Fruit fly (Drosophila melanogaster) whole organism, embryonic: ENCODE data around the gene CG5618.

Experiments
- ATbp ChIP-seq: fragments of 200-800 bp; sonication (Bioruptor generic); optimal IDR thresholded peaks from 2 replicates; lab custom pipeline; 2017; ENCODE audit warnings: missing biosample characterization, mild to moderate bottlenecking, missing genetic modification characterization, missing genetic modification reagents
- Antp ChIP-seq: fragments of 200-800 bp; sonication (Bioruptor generic); optimal IDR thresholded peaks from 3 replicates; lab custom pipeline; 2016; ENCODE audit warnings: missing biosample characterization, missing genetic modification characterization
- CG11398 ChIP-seq: fragments of 200-800 bp; sonication (Bioruptor generic); optimal IDR thresholded peaks from 2 replicates; lab custom pipeline; 2016; ENCODE audit warnings: missing biosample characterization, missing genetic modification characterization
- CG11560 ChIP-seq: fragments of 200-800 bp; sonication (Bioruptor generic); IDR thresholded peaks from 3 replicates; pipeline ENCODE4 v1.3.6; 2022; ENCODE audit warnings: missing biosample characterization, missing genetic modification characterization
- CG14050 ChIP-seq: fragments of 200-800 bp; sonication (Bioruptor generic); IDR thresholded peaks from 3 replicates; pipeline ENCODE4 v1.3.6; 2022; ENCODE audit warnings: missing biosample characterization, missing genetic modification characterization
- CG15269 ChIP-seq: fragments of 200-800 bp; sonication (Bioruptor generic); optimal IDR thresholded peaks from 2 replicates; lab custom pipeline; 2018; ENCODE audit warnings: missing biosample characterization, mild to moderate bottlenecking, missing genetic modification characterization, moderate library complexity
- CG1602 ChIP-seq: fragments of 200-800 bp; sonication (Bioruptor generic); optimal IDR thresholded peaks from 3 replicates; lab custom pipeline; 2016; ENCODE audit warnings: missing biosample characterization, missing genetic modification characterization
- CG17359 ChIP-seq: fragments of 200-800 bp; sonication (Bioruptor generic); optimal IDR thresholded peaks from 3 replicates; lab custom pipeline; 2018; ENCODE audit warnings: missing biosample characterization, mild to moderate bottlenecking, missing genetic modification characterization, moderate library complexity
- CG17612 ChIP-seq: fragments of 200-800 bp; sonication (Bioruptor generic); IDR thresholded peaks from 2 replicates; pipeline ENCODE4 v1.3.6; 2022; ENCODE audit warnings: missing biosample characterization, missing genetic modification characterization
- CG1792 ChIP-seq: fragments of 200-800 bp; sonication (Bioruptor generic); optimal IDR thresholded peaks from 2 replicates; lab custom pipeline; 2016; ENCODE audit warnings: missing biosample characterization, missing genetic modification characterization
- CG3726 ChIP-seq: fragments of 200-800 bp; sonication (Bioruptor generic); IDR thresholded peaks from 3 replicates; pipeline ENCODE4, ENCODE4 v1.3.6; 2022; ENCODE audit warnings: missing biosample characterization, missing genetic modification characterization
- CG4854 ChIP-seq: fragments of 200-800 bp; sonication (Bioruptor generic); optimal IDR thresholded peaks from 2 replicates; lab custom pipeline; 2016; ENCODE audit warnings: missing biosample characterization, missing genetic modification characterization, inconsistent platforms
- CG5245 ChIP-seq: fragments of 200-800 bp; sonication (Bioruptor generic); optimal IDR thresholded peaks from 3 replicates; lab custom pipeline; 2016; ENCODE audit warnings: missing biosample characterization, missing genetic modification characterization
- CG6765 ChIP-seq: fragments of 200-800 bp; sonication (Bioruptor generic); optimal IDR thresholded peaks from 3 replicates; lab custom pipeline; 2017; ENCODE audit warnings: missing biosample characterization, mild to moderate bottlenecking, missing genetic modification characterization
- CG8089 ChIP-seq: fragments of 200-800 bp; sonication (Bioruptor generic); optimal IDR thresholded peaks from 3 replicates; lab custom pipeline; 2016; ENCODE audit warnings: missing biosample characterization, missing genetic modification characterization
- CG8281 ChIP-seq: fragments of 200-800 bp; sonication (Bioruptor generic); optimal IDR thresholded peaks from 2 replicates; lab custom pipeline; 2018; ENCODE audit warnings: missing biosample characterization, mild to moderate bottlenecking, missing genetic modification characterization, moderate library complexity
- CG8478 ChIP-seq: fragments of >200 bp; optimal IDR thresholded peaks from 2 replicates; lab custom pipeline; 2018
- CG9727 ChIP-seq: fragments of 200-800 bp; sonication (Bioruptor generic); optimal IDR thresholded peaks from 3 replicates; lab custom pipeline; 2017; ENCODE audit warnings: missing biosample characterization, mild to moderate bottlenecking, missing genetic modification characterization
- CG9817 ChIP-seq: fragments of 200-800 bp; sonication (Bioruptor generic); optimal IDR thresholded peaks from 2 replicates; lab custom pipeline; 2018; ENCODE audit warnings: missing biosample characterization, mild to moderate bottlenecking, missing genetic modification characterization, moderate library complexity
- CHES-1-like ChIP-seq: fragments of 200-800 bp; sonication (Bioruptor generic); optimal IDR thresholded peaks from 2 replicates; lab custom pipeline; 2016; ENCODE audit warnings: missing biosample characterization, missing genetic modification characterization
- ERR ChIP-seq: fragments of 200-800 bp; sonication (Bioruptor generic); optimal IDR thresholded peaks from 2 replicates; lab custom pipeline; 2016; ENCODE audit warnings: missing biosample characterization, missing genetic modification characterization
- Fer2 ChIP-seq: fragments of 200-800 bp; sonication (Bioruptor generic); optimal IDR thresholded peaks from 2 replicates; lab custom pipeline; 2018; ENCODE audit warnings: missing biosample characterization, mild to moderate bottlenecking, missing genetic modification characterization, moderate library complexity
- HLH4C ChIP-seq: fragments of 200-800 bp; sonication (Bioruptor generic); IDR thresholded peaks from 3 replicates; pipeline ENCODE4 v1.3.6; 2022; ENCODE audit warnings: missing biosample characterization, missing genetic modification characterization; ENCODE audit not compliant: partially characterized antibody
- Hmx ChIP-seq: fragments of 200-800 bp; sonication (Bioruptor generic); optimal IDR thresholded peaks from 2 replicates; lab custom pipeline; 2016; ENCODE audit warnings: missing biosample characterization, missing genetic modification characterization
- Lpt ChIP-seq: fragments of >200 bp; optimal IDR thresholded peaks from 2 replicates; lab custom pipeline; 2018; ENCODE audit warnings: missing biosample characterization, missing genetic modification characterization
- Mrtf ChIP-seq: fragments of 200-800 bp; sonication (Bioruptor generic); IDR thresholded peaks from 3 replicates; pipeline ENCODE4 v1.3.6; 2022; ENCODE audit warnings: missing biosample characterization, missing genetic modification characterization
- Ptx1 ChIP-seq: fragments of 200-800 bp; sonication (Bioruptor generic); IDR thresholded peaks from 2 replicates; pipeline ENCODE4 v1.3.6; 2022; ENCODE audit warnings: missing biosample characterization, missing genetic modification characterization
- Sin3A ChIP-seq: fragments of >200 bp; optimal IDR thresholded peaks from 2 replicates; lab custom pipeline; 2018
- Sry-β ChIP-seq: fragments of 200-800 bp; sonication (Bioruptor generic); optimal IDR thresholded peaks from 2 replicates; lab custom pipeline; 2018; ENCODE audit warnings: missing biosample characterization, mild to moderate bottlenecking, missing genetic modification characterization, moderate library complexity
- Xbp1 ChIP-seq: fragments of 200-800 bp; sonication (Bioruptor generic); optimal IDR thresholded peaks from 3 replicates; lab custom pipeline; 2016; ENCODE audit warnings: missing biosample characterization, mild to moderate bottlenecking, missing genetic modification characterization
- YL-1 ChIP-seq: fragments of 200-800 bp; sonication (Bioruptor generic); optimal IDR thresholded peaks from 3 replicates; lab custom pipeline; 2017; ENCODE audit warnings: missing biosample characterization, mild to moderate bottlenecking, missing genetic modification characterization
- ash1 ChIP-seq: fragments of 200-800 bp; sonication (Bioruptor generic); optimal IDR thresholded peaks from 2 replicates; lab custom pipeline; 2018; ENCODE audit warnings: missing biosample characterization, mild to moderate bottlenecking, missing genetic modification characterization
- bab2 ChIP-seq: fragments of 200-800 bp; sonication (Bioruptor generic); optimal IDR thresholded peaks from 2 replicates; lab custom pipeline; 2016; ENCODE audit warnings: missing biosample characterization, missing genetic modification characterization
- bbx ChIP-seq: fragments of 200-800 bp; sonication (Bioruptor generic); IDR thresholded peaks from 2 replicates; pipeline ENCODE4 v1.3.6; 2022; ENCODE audit warnings: missing biosample characterization, missing genetic modification characterization; ENCODE audit not compliant: partially characterized antibody
- cwo ChIP-seq: fragments of 200-800 bp; sonication (Bioruptor generic); optimal IDR thresholded peaks from 3 replicates; lab custom pipeline; 2017; ENCODE audit warnings: missing biosample characterization, missing genetic modification characterization, mild to moderate bottlenecking, moderate library complexity, missing genetic modification reagents
- gcm2 ChIP-seq: fragments of 200-800 bp; sonication (Bioruptor generic); optimal IDR thresholded peaks from 2 replicates; lab custom pipeline; 2016; ENCODE audit warnings: missing biosample characterization, missing genetic modification characterization
- ham ChIP-seq: fragments of 200-800 bp; sonication (Bioruptor generic); IDR thresholded peaks from 2 replicates; pipeline ENCODE4 v1.3.6; 2022; ENCODE audit warnings: missing biosample characterization, missing genetic modification characterization
- hb ChIP-seq: fragments of 200-800 bp; sonication (Bioruptor generic); IDR thresholded peaks from 3 replicates; pipeline ENCODE4 v1.3.6; 2022; ENCODE audit warnings: missing biosample characterization, missing genetic modification characterization; ENCODE audit not compliant: partially characterized antibody
- ind ChIP-seq: fragments of 200-800 bp; sonication (Bioruptor generic); optimal IDR thresholded peaks from 3 replicates; lab custom pipeline; 2016; ENCODE audit warnings: missing biosample characterization, missing genetic modification characterization
- kah ChIP-seq: fragments of 200-800 bp; sonication (Bioruptor generic); optimal IDR thresholded peaks from 2 replicates; lab custom pipeline; 2018; ENCODE audit warnings: missing biosample characterization, mild to moderate bottlenecking, missing genetic modification characterization
- lab ChIP-seq: fragments of 200-800 bp; sonication (Bioruptor generic); optimal IDR thresholded peaks from 3 replicates; lab custom pipeline; 2017; ENCODE audit warnings: missing biosample characterization, missing genetic modification characterization, mild to moderate bottlenecking, moderate library complexity, missing genetic modification reagents
- lov ChIP-seq, 2 experiments: fragments of 200-800 bp in 1 of 2; fragments of >200 bp in 1 of 2; sonication (Bioruptor generic) in 1 of 2; IDR thresholded peaks in 1 of 2; optimal IDR thresholded peaks in 1 of 2; 2 replicates in 1 of 2; 3 replicates in 1 of 2; pipeline versions ENCODE4 v1.3.6 to Lab custom; 2017 to 2022; ENCODE audit warnings: missing biosample characterization in 1 of 2, missing genetic modification characterization in 1 of 2
- onecut ChIP-seq: fragments of 200-800 bp; sonication (Bioruptor generic); IDR thresholded peaks from 2 replicates; pipeline ENCODE4 v1.3.6; 2022; ENCODE audit warnings: missing biosample characterization, missing genetic modification characterization
- sens-2 ChIP-seq: fragments of 200-800 bp; sonication (Bioruptor generic); IDR thresholded peaks from 2 replicates; pipeline ENCODE4 v1.3.6; 2022; ENCODE audit warnings: missing biosample characterization, missing genetic modification characterization
- slou ChIP-seq: fragments of 200-800 bp; sonication (Bioruptor generic); optimal IDR thresholded peaks from 3 replicates; lab custom pipeline; 2016; ENCODE audit warnings: missing biosample characterization, missing genetic modification characterization
- sna ChIP-seq: fragments of 200-800 bp; sonication (Bioruptor generic); IDR thresholded peaks from 2 replicates; pipeline ENCODE4 v1.3.6; 2022; ENCODE audit warnings: missing biosample characterization, missing genetic modification characterization; ENCODE audit not compliant: partially characterized antibody
- sug ChIP-seq: fragments of 200-800 bp; optimal IDR thresholded peaks from 2 replicates; lab custom pipeline; 2019; ENCODE audit warnings: missing biosample characterization, mild to moderate bottlenecking, missing genetic modification characterization, moderate library complexity
- twi ChIP-seq: fragments of 200-800 bp; optimal IDR thresholded peaks from 2 replicates; lab custom pipeline; 2019; ENCODE audit warnings: missing biosample characterization, mild to moderate bottlenecking, missing genetic modification characterization, moderate library complexity
- yki ChIP-seq: fragments of >200 bp; optimal IDR thresholded peaks from 3 replicates; lab custom pipeline; 2018
- zen ChIP-seq: fragments of 200-800 bp; sonication (Bioruptor generic); optimal IDR thresholded peaks from 3 replicates; lab custom pipeline; 2018; ENCODE audit warnings: missing biosample characterization, mild to moderate bottlenecking, missing genetic modification characterization, moderate library complexity

CG5618 gene

dm6 chr3L:20384086-20384810, 31.0 kb downstream of the CG5618 start, which contains the start of the genes CG5498 and fbl (continued):
- TF ChIP-seq Ptx1 (GFP tag; lab: Robert Waterston, UW), result peak; percentile 40
- TF ChIP-seq slou (GFP tag; lab: Kevin White, UChicago), result peak; percentile 20
- TF ChIP-seq CG15269 (tag; lab: Kevin White, UChicago), result peak; percentile 60
- no peak for TF ChIP-seq kah (GFP tag; lab: Kevin White, UChicago)
- peak; percentile 40 for TF ChIP-seq ERR (GFP tag; lab: Kevin White, UChicago)
- peak; percentile 63 for TF ChIP-seq Xbp1 (GFP tag; lab: Kevin White, UChicago)
- no peak for TF ChIP-seq CG17612 (GFP tag; lab: Robert Waterston, UW)
- peak; percentile 1 for TF ChIP-seq CG8281 (tag; lab: Kevin White, UChicago)
- no peak for TF ChIP-seq ATbp
- peak; percentile 56 for TF ChIP-seq CG17359 (tag; lab: Kevin White, UChicago)
- peak; percentile 64 for TF ChIP-seq CG1602 (GFP tag; lab: Kevin White, UChicago)
- peak; percentile 55 for TF ChIP-seq onecut
- TF ChIP-seq CHES-1-like, result peak; percentile 5
- peak; percentile 68 for TF ChIP-seq sug (tag; lab: Kevin White, UChicago)
- TF ChIP-seq CG14050 (GFP tag; lab: Robert Waterston, UW), result no peak
- 0 out of 2 replicates have a peak, but pooled peaks have one; percentile 31 for TF ChIP-seq sna (GFP tag; lab: Robert Waterston, UW)
- TF ChIP-seq CG11398 (GFP tag; lab: Kevin White, UChicago), result no peak
- peak; percentile 19 for TF ChIP-seq twi (tag; lab: Kevin White, UChicago)
- peak; percentile 65 for TF ChIP-seq CG9727
- peak; percentile 40 for TF ChIP-seq CG9817
- TF ChIP-seq hb (GFP tag; lab: Robert Waterston, UW), result no peak
- TF ChIP-seq yki, result no peak
- TF ChIP-seq Lpt, result no peak
- peak; percentile 56 for TF ChIP-seq CG5245
- TF ChIP-seq Fer2, result peak; percentile 61
- TF ChIP-seq Antp (GFP tag; lab: Kevin White, UChicago), result no peak
- TF ChIP-seq CG11560 (tag; lab: Robert Waterston, UW), result no peak
- no peak for TF ChIP-seq lov (optimal IDR thresholded peaks at IDR 0.05; lab: Kevin White, UChicago)
- TF ChIP-seq lov (GFP tag; IDR thresholded peaks at IDR 0.05; lab: Robert Waterston, UW), result no peak
- no peak for TF ChIP-seq ash1 (GFP tag; lab: Kevin White, UChicago)
- TF ChIP-seq gcm2, result no peak
- TF ChIP-seq CG6765 (GFP tag; lab: Kevin White, UChicago), result peak; percentile 52
- peak; percentile 16 for TF ChIP-seq CG4854 (GFP tag; lab: Kevin White, UChicago)
- TF ChIP-seq HLH4C (GFP tag; lab: Robert Waterston, UW), result no peak
- TF ChIP-seq sens-2, result no peak
- no peak for TF ChIP-seq Sry-β (GFP tag; lab: Kevin White, UChicago)
- peak; percentile 53 for TF ChIP-seq bab2
- TF ChIP-seq CG1792, result no peak
- no peak for TF ChIP-seq bbx (GFP tag; lab: Robert Waterston, UW)
- TF ChIP-seq CG8089 (GFP tag; lab: Kevin White, UChicago), result no peak
- TF ChIP-seq Mrtf (GFP tag; lab: Robert Waterston, UW), result no peak
- TF ChIP-seq zen (tag; lab: Kevin White, UChicago), result peak; percentile 34
- peak; percentile 13 for TF ChIP-seq YL-1 (GFP tag; lab: Kevin White, UChicago)
- TF ChIP-seq ham (GFP tag; lab: Robert Waterston, UW), result no peak
- TF ChIP-seq ind, result peak; percentile 64
- TF ChIP-seq CG3726 (GFP tag; lab: Robert Waterston, UW), result no peak
- TF ChIP-seq lab (GFP tag; lab: Kevin White, UChicago), result peak; percentile 80
- TF ChIP-seq CG8478 (lab: Kevin White, UChicago), result no peak
- no peak for TF ChIP-seq Sin3A (lab: Kevin White, UChicago)
- peak; percentile 33 for TF ChIP-seq cwo
- TF ChIP-seq Hmx (GFP tag; lab: Kevin White, UChicago), result peak; percentile 11
